Worm (Caenorhabditis elegans) whole organism, late embryonic: Measurements from ENCODE around the gene str-229.

Experiments used
- F13H6.1 ChIP-seq: sonication (generic microtip); optimal IDR thresholded peaks from 2 replicates; lab custom pipeline; 2016; ENCODE audit warnings: missing genetic modification characterization, missing compliant biosample characterization
- K02D7.2 ChIP-seq: sonication (generic microtip); optimal IDR thresholded peaks from 2 replicates; lab custom pipeline; 2017; ENCODE audit warnings: mild to moderate bottlenecking, missing genetic modification characterization, missing compliant biosample characterization
- T23F11.4 ChIP-seq: fragments of 200-800 bp; sonication (Bioruptor generic); optimal IDR thresholded peaks from 2 replicates; lab custom pipeline; 2018; ENCODE audit warnings: mild to moderate bottlenecking, missing genetic modification characterization, missing compliant biosample characterization
- Y22D7AL.16 ChIP-seq: sonication (generic microtip); optimal IDR thresholded peaks from 2 replicates; lab custom pipeline; 2016; ENCODE audit warnings: missing genetic modification characterization, missing compliant biosample characterization
- ama-1 ChIP-seq: fragments of 150-350 bp; optimal IDR thresholded peaks from 2 replicates; lab custom pipeline; 2014
- ceh-14 ChIP-seq: sonication (generic microtip); optimal IDR thresholded peaks from 2 replicates; lab custom pipeline; 2016; ENCODE audit warnings: missing genotype, missing genetic modification characterization, missing compliant biosample characterization
- ceh-18 ChIP-seq: sonication (generic microtip); optimal IDR thresholded peaks from 2 replicates; lab custom pipeline; 2016; ENCODE audit warnings: missing genetic modification characterization, missing compliant biosample characterization
- ceh-22 ChIP-seq: sonication (generic microtip); optimal IDR thresholded peaks from 2 replicates; lab custom pipeline; 2017; ENCODE audit warnings: missing biosample characterization, missing genetic modification characterization
- ceh-24 ChIP-seq: sonication (generic microtip); optimal IDR thresholded peaks from 2 replicates; lab custom pipeline; 2016; ENCODE audit warnings: mild to moderate bottlenecking, missing genetic modification characterization, missing compliant biosample characterization
- ceh-30 ChIP-seq: fragments of 150-350 bp; optimal IDR thresholded peaks from 2 replicates; lab custom pipeline; 2014; ENCODE audit warnings: missing biosample characterization, missing genetic modification characterization
- ceh-45 ChIP-seq: fragments of 200-800 bp; sonication (Bioruptor generic); IDR thresholded peaks from 2 replicates; pipeline ENCODE4 v1.3.6; 2022; ENCODE audit warnings: missing genetic modification reagents, missing genetic modification characterization, missing compliant biosample characterization
- ceh-9 ChIP-seq: sonication (generic microtip); optimal IDR thresholded peaks from 2 replicates; lab custom pipeline; 2016; ENCODE audit warnings: mild to moderate bottlenecking, missing genetic modification characterization, inconsistent platforms, missing compliant biosample characterization
- che-1 ChIP-seq: sonication (generic microtip); optimal IDR thresholded peaks from 2 replicates; lab custom pipeline; 2016; ENCODE audit warnings: mild to moderate bottlenecking, missing genetic modification characterization, missing compliant biosample characterization
- dmd-4 ChIP-seq: sonication (generic microtip); optimal IDR thresholded peaks from 2 replicates; lab custom pipeline; 2016; ENCODE audit warnings: borderline replicate concordance, missing genetic modification characterization, missing compliant biosample characterization
- elt-2 ChIP-seq: sonication (generic microtip); optimal IDR thresholded peaks from 2 replicates; lab custom pipeline; 2016; ENCODE audit warnings: missing genetic modification reagents, missing genetic modification characterization, missing compliant biosample characterization
- fkh-10 ChIP-seq: fragments of 150-350 bp; optimal IDR thresholded peaks from 2 replicates; lab custom pipeline; 2014; ENCODE audit warnings: missing biosample characterization, missing genetic modification reagents, missing genetic modification characterization
- gmeb-2 ChIP-seq: sonication (generic microtip); optimal IDR thresholded peaks from 2 replicates; lab custom pipeline; 2016; ENCODE audit warnings: missing genetic modification characterization, inconsistent platforms, missing compliant biosample characterization
- hlh-13 ChIP-seq: fragments of 200-800 bp; sonication (Bioruptor generic); optimal IDR thresholded peaks from 2 replicates; lab custom pipeline; 2018; ENCODE audit warnings: mild to moderate bottlenecking, missing genetic modification characterization, missing compliant biosample characterization
- hlh-15 ChIP-seq: sonication (generic microtip); optimal IDR thresholded peaks from 2 replicates; lab custom pipeline; 2016; ENCODE audit warnings: missing genetic modification characterization, missing compliant biosample characterization
- hlh-30 ChIP-seq: sonication (generic microtip); optimal IDR thresholded peaks from 2 replicates; lab custom pipeline; 2017; ENCODE audit warnings: antibody characterized with exemption, missing genetic modification characterization, missing compliant biosample characterization; ENCODE audit not compliant: insufficient read depth
- hlh-6 ChIP-seq: sonication (generic microtip); optimal IDR thresholded peaks from 2 replicates; lab custom pipeline; 2016; ENCODE audit warnings: missing genotype, missing genetic modification characterization, missing compliant biosample characterization
- lim-6 ChIP-seq: sonication (generic microtip); optimal IDR thresholded peaks from 2 replicates; lab custom pipeline; 2016; ENCODE audit warnings: missing genetic modification characterization, missing compliant biosample characterization
- lin-11 ChIP-seq: fragments of 200-800 bp; sonication (Bioruptor generic); optimal IDR thresholded peaks from 2 replicates; lab custom pipeline; 2018; ENCODE audit warnings: mild to moderate bottlenecking, missing genetic modification characterization, missing compliant biosample characterization
- mec-3 ChIP-seq: sonication (generic microtip); optimal IDR thresholded peaks from 2 replicates; lab custom pipeline; 2016; ENCODE audit warnings: borderline replicate concordance, missing genetic modification characterization, missing compliant biosample characterization
- nhr-232 ChIP-seq: sonication (generic microtip); optimal IDR thresholded peaks from 2 replicates; lab custom pipeline; 2016; ENCODE audit warnings: missing genetic modification characterization, missing compliant biosample characterization
- npax-4 ChIP-seq: sonication (generic microtip); optimal IDR thresholded peaks from 2 replicates; lab custom pipeline; 2016; ENCODE audit warnings: missing genetic modification characterization, missing compliant biosample characterization
- pat-9 ChIP-seq: fragments of 200-800 bp; sonication (Bioruptor generic); optimal IDR thresholded peaks from 2 replicates; lab custom pipeline; 2018; ENCODE audit warnings: mild to moderate bottlenecking, missing genetic modification characterization, moderate library complexity, missing compliant biosample characterization
- pha-2 ChIP-seq: sonication (generic microtip); optimal IDR thresholded peaks from 2 replicates; lab custom pipeline; 2017; ENCODE audit warnings: mild to moderate bottlenecking, missing genetic modification characterization, missing compliant biosample characterization
- pha-4 ChIP-seq: fragments of 150-350 bp; optimal IDR thresholded peaks from 2 replicates; lab custom pipeline; 2018; ENCODE audit warnings: missing biosample characterization, missing genetic modification reagents, missing genetic modification characterization
- pros-1 ChIP-seq: fragments of 150-350 bp; optimal IDR thresholded peaks from 2 replicates; lab custom pipeline; 2014; ENCODE audit warnings: missing biosample characterization, missing genetic modification reagents, missing genetic modification characterization
- ref-2 ChIP-seq: sonication (generic microtip); optimal IDR thresholded peaks from 2 replicates; lab custom pipeline; 2016; ENCODE audit warnings: missing genetic modification characterization, missing compliant biosample characterization
- rnt-1 ChIP-seq: sonication (generic microtip); optimal IDR thresholded peaks from 2 replicates; lab custom pipeline; 2016; ENCODE audit warnings: missing genetic modification characterization, missing compliant biosample characterization
- sdc-2 ChIP-seq: sonication (generic microtip); optimal IDR thresholded peaks from 2 replicates; lab custom pipeline; 2016; ENCODE audit warnings: missing genotype, missing genetic modification characterization, missing compliant biosample characterization
- sox-2 ChIP-seq: fragments of 200-800 bp; sonication (Bioruptor generic); IDR thresholded peaks from 2 replicates; pipeline ENCODE4 v1.3.6; 2022; ENCODE audit warnings: missing genetic modification reagents, missing genetic modification characterization, missing compliant biosample characterization
- sox-4 ChIP-seq: sonication (generic microtip); optimal IDR thresholded peaks from 2 replicates; lab custom pipeline; 2017; ENCODE audit warnings: mild to moderate bottlenecking, missing genetic modification characterization, inconsistent platforms, missing compliant biosample characterization
- syd-9 ChIP-seq: sonication (generic microtip); optimal IDR thresholded peaks from 2 replicates; lab custom pipeline; 2016; ENCODE audit warnings: mild to moderate bottlenecking, missing genetic modification characterization, moderate library complexity, missing compliant biosample characterization
- tbx-2 ChIP-seq: sonication (generic microtip); optimal IDR thresholded peaks from 2 replicates; lab custom pipeline; 2016; ENCODE audit warnings: missing genetic modification characterization, missing compliant biosample characterization
- tbx-7 ChIP-seq: sonication (generic microtip); optimal IDR thresholded peaks from 2 replicates; lab custom pipeline; 2016; ENCODE audit warnings: missing genotype, missing genetic modification characterization, missing compliant biosample characterization
- ttx-3 ChIP-seq: sonication (generic microtip); optimal IDR thresholded peaks from 2 replicates; lab custom pipeline; 2016; ENCODE audit warnings: missing genetic modification reagents, missing genetic modification characterization, missing compliant biosample characterization
- unc-42 ChIP-seq: sonication (generic microtip); optimal IDR thresholded peaks from 2 replicates; lab custom pipeline; 2016; ENCODE audit warnings: missing genotype, missing genetic modification characterization, missing compliant biosample characterization
- unc-55 ChIP-seq: sonication (generic microtip); optimal IDR thresholded peaks from 2 replicates; lab custom pipeline; 2017; ENCODE audit warnings: missing biosample characterization, missing genetic modification reagents, missing genetic modification characterization

The str-229 gene

ce11 chrV:3865273-3865672 is 37.1 kb downstream of the str-229 start:
- TF ChIP-seq ref-2 (no peak), ceh-30 (no peak)

- no peak for TF ChIP-seq ceh-18
- TF ChIP-seq fkh-10, result no peak
- no peak for TF ChIP-seq pha-2 (tag; lab: Kevin White, UChicago)
- TF ChIP-seq ceh-24 (tag; lab: Kevin White, UChicago), result no peak
- TF ChIP-seq hlh-13 (GFP tag; lab: Kevin White, UChicago), result no peak
- TF ChIP-seq mec-3, result no peak
- TF ChIP-seq ama-1, result no peak
- no peak for TF ChIP-seq tbx-2 (tag; lab: Kevin White, UChicago)
- TF ChIP-seq lim-6 (tag; lab: Kevin White, UChicago), result no peak
- TF ChIP-seq rnt-1, result no peak
- TF ChIP-seq ceh-22 (tag; lab: Kevin White, UChicago), result no peak
- TF ChIP-seq nhr-232 (tag; lab: Kevin White, UChicago), result no peak
- TF ChIP-seq unc-42 (tag; lab: Kevin White, UChicago), result no peak
- TF ChIP-seq elt-2 (tag; lab: Kevin White, UChicago), result no peak
- TF ChIP-seq pros-1 (tag; lab: Kevin White, UChicago), result no peak
- no peak for TF ChIP-seq dmd-4 (tag; lab: Kevin White, UChicago)
- no peak for TF ChIP-seq ceh-45 (GFP tag; lab: Robert Waterston, UW)
- TF ChIP-seq, all 69 proteins: peak for 0
These were observed 39.5 kb downstream of the str-229 start, which contains the start of gene nhr-187 for ce11 chrV:3862851-3863250. Gene nhr-187 (minus strand): TSS chrV:3862951.

DNA sequence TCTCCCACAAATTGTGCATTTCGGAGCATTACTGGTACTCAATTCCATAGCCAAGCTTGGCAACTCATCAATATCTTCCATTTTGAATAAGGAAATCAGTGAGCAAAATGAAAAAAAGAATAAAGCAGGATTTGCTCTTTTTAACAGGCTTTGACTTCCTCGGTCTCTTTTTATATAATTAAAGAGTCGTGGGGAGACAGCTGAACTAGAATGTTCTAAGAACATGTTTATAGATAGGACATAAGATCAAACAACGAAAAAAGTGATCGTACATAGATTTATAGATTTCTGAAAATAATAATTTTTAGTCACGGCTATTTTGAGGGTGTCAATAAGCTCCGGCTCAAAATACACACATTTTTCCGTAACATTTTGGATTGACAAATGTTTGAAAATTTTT is 42.2 kb downstream of the str-229 start, which contains the start of gene nhr-189:
nhr-189 (minus strand) TSS at position 121 of the 400 bp plus-strand sequence.
- no peak for TF ChIP-seq ama-1
- TF ChIP-seq ceh-14 (tag; lab: Kevin White, UChicago), result no peak
- TF ChIP-seq npax-4 (tag; lab: Kevin White, UChicago), result no peak
- TF ChIP-seq pha-4 (tag; lab: Kevin White, UChicago), result no peak
- no peak for TF ChIP-seq hlh-15 (tag; lab: Kevin White, UChicago)
- no peak for TF ChIP-seq unc-55 (GFP tag; lab: Kevin White, UChicago)
- TF ChIP-seq mec-3, result no peak
- TF ChIP-seq tbx-7 (tag; lab: Kevin White, UChicago), result no peak
- no peak for TF ChIP-seq hlh-30 (tag; lab: Kevin White, UChicago)
- TF ChIP-seq sox-4, result no peak
- no peak for TF ChIP-seq pros-1 (tag; lab: Kevin White, UChicago)
- no peak for TF ChIP-seq hlh-6 (tag; lab: Kevin White, UChicago)

DNA sequence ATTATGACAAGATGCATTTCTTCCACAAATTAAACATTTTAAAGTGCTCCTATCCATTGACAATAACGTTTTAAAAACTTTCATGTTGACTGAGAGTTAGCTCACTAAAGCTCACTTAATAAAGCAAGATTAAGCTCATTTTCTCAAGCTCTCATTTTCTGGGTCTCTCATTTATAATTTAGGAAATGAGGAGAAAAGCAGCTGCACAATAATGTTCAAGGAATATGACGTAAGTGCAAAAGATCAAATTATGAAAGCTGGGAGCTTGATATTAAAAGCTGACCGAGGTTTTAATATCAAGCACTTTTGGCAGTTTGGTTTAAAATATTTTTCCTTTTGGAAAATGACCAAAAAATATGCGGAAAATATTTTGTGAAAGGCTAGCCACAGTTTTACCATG is 44.6 kb downstream of the str-229 start, which contains the start of gene nhr-188:
nhr-188 (minus strand) TSS at position 84 of the 400 bp plus-strand sequence.
- no peak for TF ChIP-seq ceh-9
- no peak for TF ChIP-seq F13H6.1 (tag; lab: Kevin White, UChicago)
- no peak for TF ChIP-seq hlh-30 (tag; lab: Kevin White, UChicago)
- no peak for TF ChIP-seq che-1 (tag; lab: Kevin White, UChicago)
- no peak for TF ChIP-seq npax-4 (tag; lab: Kevin White, UChicago)
- no peak for TF ChIP-seq mec-3
- TF ChIP-seq sox-2 (GFP tag; lab: Robert Waterston, UW), result no peak
- TF ChIP-seq lin-11, result no peak
- TF ChIP-seq ceh-18, result no peak
- no peak for TF ChIP-seq gmeb-2
- TF ChIP-seq ttx-3, result no peak
- no peak for TF ChIP-seq K02D7.2 (tag; lab: Kevin White, UChicago)
- no peak for TF ChIP-seq Y22D7AL.16 (tag; lab: Kevin White, UChicago)
- no peak for TF ChIP-seq ceh-14 (tag; lab: Kevin White, UChicago)
- TF ChIP-seq T23F11.4 (GFP tag; lab: Kevin White, UChicago), result no peak
- TF ChIP-seq pat-9 (tag; lab: Kevin White, UChicago), result no peak
- TF ChIP-seq syd-9 (tag; lab: Kevin White, UChicago), result no peak
- no peak for TF ChIP-seq tbx-7 (tag; lab: Kevin White, UChicago)
- no peak for TF ChIP-seq sdc-2 (tag; lab: Kevin White, UChicago)
- TF ChIP-seq, all 69 proteins: peak for 0
